Worm (Caenorhabditis elegans) whole organism, early embryonic: ENCODE measurements around the gene grd-1.

Experiments
- B0310.2 ChIP-seq: sonication (generic microtip); optimal IDR thresholded peaks from 2 replicates; lab custom pipeline; 2016; ENCODE audit warnings: mild to moderate bottlenecking, missing genetic modification characterization, missing compliant biosample characterization
- F13C5.2 ChIP-seq: sonication (generic microtip); optimal IDR thresholded peaks from 2 replicates; lab custom pipeline; 2017; ENCODE audit warnings: mild to moderate bottlenecking, missing genetic modification characterization, inconsistent platforms, missing compliant biosample characterization
- aly-1 ChIP-seq: sonication (generic microtip); optimal IDR thresholded peaks from 2 replicates; lab custom pipeline; 2016; ENCODE audit warnings: missing genetic modification characterization, missing compliant biosample characterization
- ama-1 ChIP-seq: fragments of 150-350 bp; optimal IDR thresholded peaks from 2 replicates; lab custom pipeline; 2014
- ceh-13 ChIP-seq: fragments of 200-800 bp; sonication (Bioruptor generic); optimal IDR thresholded peaks from 2 replicates; lab custom pipeline; 2018; ENCODE audit warnings: mild to moderate bottlenecking, missing genetic modification characterization, missing compliant biosample characterization
- ceh-36 ChIP-seq: sonication (generic microtip); optimal IDR thresholded peaks from 2 replicates; lab custom pipeline; 2016; ENCODE audit warnings: missing genetic modification characterization, inconsistent platforms, missing compliant biosample characterization
- flt-1 ChIP-seq: fragments of 200-800 bp; sonication (Bioruptor generic); IDR thresholded peaks from 2 replicates; pipeline ENCODE4 v1.3.6; 2022; ENCODE audit warnings: missing genetic modification characterization, missing compliant biosample characterization
- hmbx-1 ChIP-seq: sonication (generic microtip); optimal IDR thresholded peaks from 2 replicates; lab custom pipeline; 2016; ENCODE audit warnings: mild to moderate bottlenecking, missing genetic modification characterization, missing compliant biosample characterization
- hmg-4 ChIP-seq: fragments of 200-800 bp; sonication (Bioruptor generic); optimal IDR thresholded peaks from 2 replicates; lab custom pipeline; 2018; ENCODE audit warnings: mild to moderate bottlenecking, missing genetic modification characterization, missing compliant biosample characterization
- hnd-1 ChIP-seq: sonication (generic microtip); optimal IDR thresholded peaks from 2 replicates; lab custom pipeline; 2016; ENCODE audit warnings: missing genetic modification characterization, missing compliant biosample characterization
- pes-1 ChIP-seq: fragments of 200-800 bp; sonication (Bioruptor generic); IDR thresholded peaks from 2 replicates; pipeline ENCODE4 v1.3.6; 2022; ENCODE audit warnings: missing genetic modification reagents, missing genetic modification characterization, missing compliant biosample characterization
- tbx-37 ChIP-seq: fragments of 200-800 bp; sonication (Bioruptor generic); conservative IDR thresholded peaks from 2 replicates; pipeline ENCODE4 v1.3.6; 2022; ENCODE audit warnings: missing genetic modification reagents, missing genetic modification characterization, missing compliant biosample characterization
- tra-4 ChIP-seq: sonication (generic microtip); optimal IDR thresholded peaks from 2 replicates; lab custom pipeline; 2017; ENCODE audit warnings: missing genetic modification characterization, missing compliant biosample characterization

- TF ChIP-seq ama-1 (lab: Kevin White, UChicago) (no peak), hnd-1 (no peak), aly-1 (tag; lab: Kevin White, UChicago) (no peak), tra-4 (tag; lab: Kevin White, UChicago) (no peak), tbx-37 (GFP tag; lab: Robert Waterston, UW) (no peak), ceh-13 (no peak), flt-1 (GFP tag; lab: Robert Waterston, UW) (no peak), F13C5.2 (tag; lab: Kevin White, UChicago) (no peak), pes-1 (no peak), B0310.2 (no peak), hmg-4 (no peak), ceh-36 (tag; lab: Kevin White, UChicago) (no peak), hmbx-1 (tag; lab: Kevin White, UChicago) (no peak)
Measured at ce11 chrX:11162778-11163584, 53.7 kb downstream of the grd-1 start.
